Worm (Caenorhabditis elegans) whole organism, dauer: Measurements from ENCODE around the gene Y75D11A.2.
"Not testable (repeated sequence)": the region's sequence is repeated elsewhere in the genome, so short reads cannot be mapped to it uniquely, and the experiment has no call there.

Experiments used
- unc-62 ChIP-seq: sonication (generic microtip); optimal IDR thresholded peaks from 2 replicates; lab custom pipeline; 2017; ENCODE audit warnings: missing biosample characterization, missing genetic modification reagents, missing genetic modification characterization

The Y75D11A.2 gene

DNA sequence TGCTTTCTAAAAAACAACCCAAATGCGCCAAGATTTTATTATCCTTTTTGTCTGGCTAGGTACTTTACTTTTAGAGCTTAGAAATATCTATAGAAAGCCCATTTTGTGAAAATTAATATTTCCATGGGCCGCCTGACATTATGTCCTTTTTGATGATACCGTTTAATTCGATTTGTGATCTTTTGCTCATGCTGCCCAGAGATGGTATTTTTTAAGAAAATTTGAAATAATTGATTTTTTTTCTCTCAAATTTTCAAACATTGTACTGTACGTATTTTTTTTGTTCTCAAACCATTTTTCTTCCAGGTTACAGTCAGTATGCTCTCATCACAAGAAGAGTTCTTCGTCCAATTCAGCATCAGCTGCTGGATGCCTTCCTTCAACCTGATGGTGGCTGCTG lies at the start of gene Y75D11A.2:
TSS of gene Y75D11A.2 (plus strand) at position 301 of the 400 bp plus-strand sequence.
- TF ChIP-seq unc-62 (GFP tag; lab: Kevin White, UChicago) = not testable (repeated sequence)

DNA sequence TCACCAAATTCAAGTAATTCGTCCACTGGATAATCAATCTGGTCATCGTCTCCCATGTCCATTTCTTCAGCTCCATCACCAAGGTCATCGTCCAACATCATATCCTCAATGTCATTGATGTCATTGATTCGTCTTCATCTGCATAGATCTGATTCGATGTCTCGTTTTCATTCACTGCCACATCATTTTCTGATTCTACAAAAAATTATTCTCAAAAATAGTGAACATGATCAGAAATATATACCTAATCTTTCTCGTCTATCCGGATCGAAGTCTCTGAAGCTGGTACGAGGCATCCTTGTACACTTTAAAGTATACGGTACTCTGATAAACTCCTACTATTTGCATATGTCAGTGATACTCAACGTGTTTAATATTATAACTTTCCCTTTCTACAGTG lies 45.8 kb upstream of the Y75D11A.2 start, which contains the start of gene C36C9.4:
TSS of gene C36C9.4 (minus strand) at position 101 of the 400 bp plus-strand sequence.
- not testable (repeated sequence) for TF ChIP-seq unc-62 (GFP tag; lab: Kevin White, UChicago)

DNA sequence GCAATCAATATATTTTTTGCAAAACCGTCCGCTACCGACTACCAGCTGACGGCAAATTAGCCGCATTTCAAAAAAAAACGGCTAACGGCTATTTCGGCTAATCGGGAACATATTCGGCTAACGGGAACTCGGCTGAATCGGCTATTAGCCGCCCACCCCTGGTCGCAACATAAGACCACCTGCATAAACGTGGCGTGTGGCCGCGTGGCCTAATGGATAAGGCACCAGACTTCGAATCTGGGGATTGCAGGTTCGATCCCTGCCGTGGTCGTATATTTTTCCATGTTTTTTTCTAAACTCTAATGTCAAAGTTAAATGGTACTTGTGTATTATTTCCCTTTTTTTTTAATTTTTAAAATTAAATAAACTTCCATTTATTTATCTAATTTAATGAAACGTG lies 44.2 kb upstream of the Y75D11A.2 start:
- TF ChIP-seq unc-62 (GFP tag; lab: Kevin White, UChicago) = no peak

DNA sequence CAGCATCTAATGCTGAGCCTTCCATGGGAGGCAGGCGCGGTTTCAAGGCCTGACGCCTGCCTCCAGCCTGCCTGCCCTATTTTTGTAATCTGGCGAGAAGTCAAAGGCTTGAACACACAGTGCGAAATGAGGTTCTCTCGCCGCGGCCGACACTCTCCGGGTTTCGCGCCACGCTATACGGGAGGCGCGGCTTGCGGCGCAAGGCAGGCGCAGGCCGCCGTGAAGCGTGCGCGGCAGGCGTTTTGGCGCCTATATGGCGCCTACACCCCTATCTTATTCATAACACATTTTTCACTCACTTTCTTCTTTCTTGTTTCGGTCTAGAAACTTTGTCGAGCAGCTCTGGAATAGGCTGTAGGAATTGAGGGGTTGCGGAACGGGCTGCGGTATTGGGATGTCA lies 39.6 kb upstream of the Y75D11A.2 start:
- no peak for TF ChIP-seq unc-62 (GFP tag; lab: Kevin White, UChicago)

DNA sequence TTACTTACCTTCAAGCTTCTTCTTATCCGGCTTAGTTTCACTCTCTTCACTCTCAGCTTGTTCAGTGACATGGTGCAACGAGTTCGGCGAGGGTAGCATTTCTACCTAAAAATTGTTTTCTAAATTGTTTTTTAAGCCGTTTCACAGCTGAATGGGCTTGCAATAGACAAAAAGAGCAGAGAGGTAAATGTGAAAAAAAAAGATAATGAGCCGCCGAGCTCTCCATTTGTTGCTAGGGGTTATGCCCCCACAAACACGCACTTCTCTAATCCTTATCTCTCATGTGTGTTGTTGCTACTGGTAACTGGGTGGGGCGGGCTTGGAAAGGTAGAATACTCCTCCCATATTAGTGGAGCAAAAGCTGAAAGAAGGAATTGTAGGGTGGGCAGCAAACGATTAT lies 38.8 kb upstream of the Y75D11A.2 start, which contains the start of gene C36C9.5:
TSS of gene C36C9.5 (minus strand) at position 101 of the 400 bp plus-strand sequence.
- no peak for TF ChIP-seq unc-62 (GFP tag; lab: Kevin White, UChicago)

DNA sequence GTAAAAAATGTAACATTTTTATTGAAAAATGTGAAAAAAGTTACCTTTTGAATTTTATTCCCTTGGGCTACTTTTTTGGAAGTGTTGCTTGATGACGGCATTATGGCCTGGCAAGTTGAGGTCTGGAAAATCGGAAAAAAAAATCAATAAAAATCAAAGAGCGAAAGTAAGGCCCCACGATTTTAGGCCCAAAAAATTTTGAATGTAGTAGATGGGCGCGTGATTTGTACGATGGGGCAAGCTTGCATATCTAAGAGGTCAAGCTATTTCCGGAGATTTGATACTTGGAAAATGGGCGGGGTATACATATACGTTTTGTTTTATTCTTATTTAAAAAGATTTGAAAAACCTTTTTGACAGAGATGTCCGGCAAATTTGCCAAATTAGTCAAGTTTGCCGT lies 36.1 kb upstream of the Y75D11A.2 start, which contains the start of gene F07G6.5:
TSS of gene F07G6.5 (minus strand) at position 101 of the 400 bp plus-strand sequence.
- no peak for TF ChIP-seq unc-62 (GFP tag; lab: Kevin White, UChicago)

DNA sequence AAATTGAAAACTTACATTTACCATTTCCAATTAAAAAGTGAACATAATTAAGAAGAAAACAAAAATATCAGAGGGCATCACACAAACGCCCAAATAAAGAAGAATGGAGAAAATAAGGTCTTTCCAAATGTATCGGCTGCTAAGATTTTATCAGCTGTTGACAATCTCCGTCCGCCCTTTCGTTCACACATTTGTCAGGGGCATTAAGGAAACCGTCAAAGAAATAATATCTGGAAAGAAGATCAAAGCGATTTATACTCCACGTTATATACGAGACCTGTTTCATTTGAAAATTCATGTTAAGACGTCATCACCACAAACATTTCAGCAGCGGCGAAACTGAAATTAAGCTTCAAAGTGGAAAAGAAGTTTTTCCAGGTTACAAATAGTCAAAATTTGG lies 30.1 kb upstream of the Y75D11A.2 start, which contains the start of gene fbxa-52:
TSS of gene fbxa-52 (minus strand) at position 101 of the 400 bp plus-strand sequence.
- TF ChIP-seq unc-62 (GFP tag; lab: Kevin White, UChicago) = no peak

DNA sequence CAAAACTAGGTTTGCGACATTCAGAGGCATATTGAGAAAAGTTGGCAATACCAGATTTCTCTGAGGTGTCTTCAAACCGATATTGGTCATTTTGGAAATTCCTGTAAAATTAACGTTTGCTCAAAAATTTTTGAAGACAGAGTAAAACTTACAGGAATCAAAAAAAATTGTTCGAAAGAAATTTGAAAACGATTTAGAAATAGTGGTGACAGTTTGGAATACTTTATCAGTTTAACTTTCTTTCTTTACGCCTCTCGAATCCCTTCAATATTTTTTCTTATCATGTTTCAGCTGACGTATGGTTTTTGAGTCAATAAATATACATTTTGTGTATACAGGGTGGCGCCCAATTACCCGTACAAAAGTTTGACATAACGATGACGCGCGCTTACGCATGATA lies 24.2 kb upstream of the Y75D11A.2 start, which contains the start of gene fbxa-53:
TSS of gene fbxa-53 (minus strand) at position 101 of the 400 bp plus-strand sequence.
- no peak for TF ChIP-seq unc-62 (GFP tag; lab: Kevin White, UChicago)

DNA sequence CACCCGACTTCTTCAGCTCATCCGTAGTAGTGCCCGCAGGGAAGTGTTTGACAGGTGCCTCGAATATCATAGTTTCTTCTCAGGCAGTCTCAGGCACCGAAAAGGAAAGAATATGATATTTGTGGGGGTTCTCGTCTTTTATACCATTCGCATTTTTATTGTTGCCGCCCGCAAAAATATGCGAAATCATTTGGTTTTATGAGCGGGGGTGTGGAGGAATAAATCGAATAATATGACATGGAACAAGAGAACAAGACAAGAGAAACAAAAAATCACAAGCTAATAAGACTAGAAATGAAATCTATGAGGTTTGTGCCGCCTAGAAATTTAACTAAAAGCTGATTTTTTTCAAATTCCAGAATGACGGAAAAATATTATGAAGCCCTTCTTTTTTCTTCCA lies 22.3 kb upstream of the Y75D11A.2 start, which contains the start of gene F07G6.8:
TSS of gene F07G6.8 (minus strand) at position 101 of the 400 bp plus-strand sequence.
- no peak for TF ChIP-seq unc-62 (GFP tag; lab: Kevin White, UChicago)

DNA sequence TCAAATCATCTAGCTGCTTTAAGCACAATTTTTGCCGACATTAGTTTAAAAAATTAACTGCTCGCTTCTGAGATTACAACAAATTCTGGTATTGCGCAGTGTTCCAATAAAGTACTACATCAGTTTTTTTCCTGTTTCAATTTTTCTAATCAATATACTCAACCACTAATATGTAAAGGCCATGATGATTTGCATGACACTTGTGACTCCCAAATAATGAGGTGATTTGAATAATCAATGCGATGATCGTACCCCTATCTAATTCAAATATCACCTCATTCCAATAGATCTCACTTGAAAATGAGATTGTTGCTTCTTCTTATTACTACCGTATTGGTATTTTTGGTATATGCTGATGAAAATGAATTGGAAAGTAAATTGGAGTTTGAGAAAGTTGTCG lies 15.6 kb upstream of the Y75D11A.2 start, which contains the start of gene F07G6.2:
TSS of gene F07G6.2 (plus strand) at position 301 of the 400 bp plus-strand sequence.
- TF ChIP-seq unc-62 (GFP tag; lab: Kevin White, UChicago) = no peak

DNA sequence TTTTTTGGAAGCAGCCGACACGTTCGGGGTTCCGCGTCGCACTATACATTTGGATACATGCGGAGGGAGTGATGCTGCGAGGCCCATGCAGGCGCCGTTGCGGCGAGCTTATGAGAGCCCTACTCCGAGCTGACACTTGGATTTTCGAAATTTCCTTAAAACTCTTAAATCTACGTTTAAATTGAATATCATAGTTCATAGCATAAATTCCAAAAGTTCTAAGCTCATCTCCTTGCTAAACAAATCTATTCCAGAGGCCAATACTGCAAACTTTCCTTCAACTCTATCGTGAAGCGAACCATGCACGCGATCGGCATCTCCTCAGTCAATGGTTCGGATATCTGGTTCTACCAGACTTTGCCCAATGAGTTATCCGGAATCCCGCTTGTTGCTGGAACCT lies 13.1 kb upstream of the Y75D11A.2 start, which contains the start of gene dgn-3:
TSS of gene dgn-3 (plus strand) at position 301 of the 400 bp plus-strand sequence.
- TF ChIP-seq unc-62 (GFP tag; lab: Kevin White, UChicago) = no peak

DNA sequence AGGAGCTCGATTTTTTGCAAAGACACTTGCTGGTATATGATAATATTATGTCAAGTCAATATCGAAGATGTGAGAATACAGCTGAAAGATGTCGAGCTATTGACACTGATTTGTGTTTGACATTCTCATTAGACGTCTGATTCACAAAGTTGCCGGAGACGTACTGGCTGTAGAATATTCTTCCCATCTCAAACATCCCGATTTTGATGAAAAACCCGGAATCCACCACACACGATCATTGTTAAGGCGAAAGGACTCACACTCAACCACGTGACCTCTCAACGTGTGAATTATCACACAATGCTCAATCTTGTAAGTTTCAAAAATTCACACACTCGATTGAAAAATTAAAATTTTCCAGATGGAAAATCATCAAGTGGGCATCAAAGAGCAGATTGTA lies 6.7 kb upstream of the Y75D11A.2 start, which contains the start of gene F07G6.12:
TSS of gene F07G6.12 (plus strand) at position 301 of the 400 bp plus-strand sequence.
- no peak for TF ChIP-seq unc-62 (GFP tag; lab: Kevin White, UChicago)

DNA sequence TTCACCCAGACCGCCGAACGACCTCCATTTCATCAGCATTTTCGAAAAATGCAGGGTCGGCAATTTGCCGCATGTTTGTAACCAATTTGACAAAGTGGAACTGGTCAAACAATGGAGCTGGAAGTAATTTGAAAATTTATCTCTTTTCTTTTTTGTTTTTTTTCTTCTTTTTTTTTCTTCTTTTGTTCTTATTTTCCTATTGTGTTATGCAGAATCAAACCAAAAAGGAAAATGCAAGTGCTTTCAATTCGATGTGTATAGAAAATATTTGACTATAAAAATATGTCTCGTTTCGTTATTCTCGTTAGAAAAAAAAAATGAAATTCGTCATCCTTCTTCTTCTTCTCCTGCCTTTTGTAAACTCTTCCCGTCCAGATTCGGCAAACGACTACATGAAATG lies 5.0 kb upstream of the Y75D11A.2 start, which contains the start of gene F07G6.10:
TSS of gene F07G6.10 (plus strand) at position 301 of the 400 bp plus-strand sequence.
- no peak for TF ChIP-seq unc-62 (GFP tag; lab: Kevin White, UChicago)

DNA sequence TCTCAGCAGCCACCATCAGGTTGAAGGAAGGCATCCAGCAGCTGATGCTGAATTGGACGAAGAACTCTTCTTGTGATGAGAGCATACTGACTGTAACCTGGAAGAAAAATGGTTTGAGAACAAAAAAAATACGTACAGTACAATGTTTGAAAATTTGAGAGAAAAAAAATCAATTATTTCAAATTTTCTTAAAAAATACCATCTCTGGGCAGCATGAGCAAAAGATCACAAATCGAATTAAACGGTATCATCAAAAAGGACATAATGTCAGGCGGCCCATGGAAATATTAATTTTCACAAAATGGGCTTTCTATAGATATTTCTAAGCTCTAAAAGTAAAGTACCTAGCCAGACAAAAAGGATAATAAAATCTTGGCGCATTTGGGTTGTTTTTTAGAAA lies 3.5 kb downstream of the Y75D11A.2 start, which contains the start of gene Y75D11A.3:
TSS of gene Y75D11A.3 (minus strand) at position 101 of the 400 bp plus-strand sequence.
- TF ChIP-seq unc-62 (GFP tag; lab: Kevin White, UChicago) = not testable (repeated sequence)

DNA sequence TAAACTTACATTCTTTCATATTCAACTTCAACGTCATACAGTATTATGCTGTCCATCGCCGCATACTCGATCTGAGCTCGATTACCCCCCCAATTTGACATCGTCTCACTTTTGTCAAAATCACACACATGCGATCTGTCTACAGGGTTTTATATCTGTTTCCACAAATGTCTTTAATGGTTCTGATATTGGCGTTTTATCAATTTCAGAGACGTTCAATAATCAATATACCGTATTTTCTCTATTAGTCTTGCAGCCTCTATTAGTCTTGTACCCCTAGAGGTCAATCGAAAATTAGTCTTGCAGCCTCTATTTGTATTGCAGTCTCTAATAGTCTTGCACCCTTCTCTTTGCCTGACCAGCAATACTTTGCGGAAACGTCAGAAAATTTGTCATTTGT lies 5.8 kb downstream of the Y75D11A.2 start, which contains the start of gene Y75D11A.6:
TSS of gene Y75D11A.6 (minus strand) at position 101 of the 400 bp plus-strand sequence.
- not testable (repeated sequence) for TF ChIP-seq unc-62 (GFP tag; lab: Kevin White, UChicago)

DNA sequence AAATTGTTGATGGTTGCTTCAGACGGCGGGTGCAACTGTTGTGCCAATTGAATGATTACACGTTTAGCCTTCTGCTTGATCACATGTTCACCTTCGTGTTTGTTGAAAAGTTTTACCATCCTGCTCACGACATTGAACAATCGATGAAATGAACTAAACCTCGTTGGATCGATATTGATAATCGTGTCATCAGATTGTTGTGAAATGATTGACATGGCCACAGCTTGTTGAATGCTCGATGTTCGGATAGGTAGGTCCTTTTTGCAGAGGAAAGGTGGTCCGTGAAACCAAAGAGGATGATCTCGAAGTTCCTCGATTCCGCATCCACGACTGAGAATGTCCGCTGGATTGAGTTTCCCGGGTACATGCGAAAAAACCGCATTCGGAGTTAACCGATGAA lies 27.0 kb downstream of the Y75D11A.2 start:
- TF ChIP-seq unc-62 (GFP tag; lab: Kevin White, UChicago) = no peak

DNA sequence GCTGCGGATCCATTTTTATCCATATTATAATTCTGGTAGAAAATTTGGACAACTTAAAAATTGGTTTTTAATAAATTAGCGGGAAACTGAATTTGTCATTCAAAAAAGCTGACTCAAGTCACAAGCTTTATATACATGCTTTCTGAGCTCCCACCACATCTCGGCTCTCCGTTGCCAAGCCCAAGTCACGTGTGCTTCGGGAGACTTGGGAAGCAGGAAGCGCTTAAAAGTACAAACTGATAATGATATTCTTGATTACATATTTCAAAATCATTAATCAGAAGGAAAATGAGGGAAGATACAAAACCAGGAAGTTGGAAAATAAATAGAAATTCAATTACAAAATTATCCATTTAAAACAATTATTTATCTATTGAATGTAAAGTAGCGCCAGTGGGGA lies 35.4 kb downstream of the Y75D11A.2 start, which contains the start of gene elc-2:
TSS of gene elc-2 (minus strand) at position 101 of the 400 bp plus-strand sequence.
- TF ChIP-seq unc-62 (GFP tag; lab: Kevin White, UChicago) = no peak
